Worm (Caenorhabditis elegans): ENCODE data around the gene srw-112.
"Not testable (repeated sequence)": the region's sequence is repeated elsewhere in the genome, so short reads cannot be mapped to it uniquely, and the experiment has no call there.

Gene srw-112

DNA sequence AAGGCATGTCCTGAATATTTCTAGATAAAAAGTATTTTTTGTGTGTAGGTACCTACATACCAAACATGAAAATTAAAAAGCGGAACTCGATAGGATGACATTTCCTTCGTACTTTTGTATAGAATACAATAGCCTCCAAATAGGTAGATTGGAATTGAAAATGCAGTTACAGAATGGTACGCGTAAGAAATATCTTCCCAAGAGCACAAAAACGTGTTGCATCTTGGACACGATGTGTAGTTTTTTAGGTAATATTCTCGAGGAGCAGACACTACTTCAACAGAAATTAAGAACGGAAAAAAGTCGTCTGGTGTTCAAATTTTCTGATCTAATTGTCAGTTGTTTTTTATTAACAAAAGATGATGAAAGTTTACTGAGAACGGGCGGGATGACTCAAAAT lies 18.5 kb downstream of the srw-112 start, which contains the start of gene srh-85:
Gene srh-85 (minus strand): TSS at position 101 of the 400 bp plus-strand sequence.
- TF ChIP-seq ham-2 (GFP tag; optimal IDR thresholded peaks at IDR 0.05) (no peak), sem-2 (GFP tag; optimal IDR thresholded peaks at IDR 0.05) (no peak), nhr-76 (tag; optimal IDR thresholded peaks at IDR 0.05) (no peak), elt-1 (tag; optimal IDR thresholded peaks at IDR 0.05; ENCODE audit: borderline replicate concordance, insufficient read depth) (no peak), ceh-39 (tag; optimal IDR thresholded peaks at IDR 0.05) (no peak), sptf-1 (tag; optimal IDR thresholded peaks at IDR 0.05) (no peak), cnd-1 (tag; optimal IDR thresholded peaks at IDR 0.05) (no peak), lin-32 (GFP tag; optimal IDR thresholded peaks at IDR 0.05) (no peak), mls-2 (tag; optimal IDR thresholded peaks at IDR 0.05) (no peak)

ce11 chrV:2985309-2985708 lies 20.6 kb downstream of the srw-112 start, which contains the start of gene srw-139:
Gene srw-139, minus strand, starts transcription at chrV:2985409.
- TF ChIP-seq mep-1 (tag; optimal IDR thresholded peaks at IDR 0.05) (no peak), flh-1 (GFP tag; optimal IDR thresholded peaks at IDR 0.05) (no peak), snpc-4 (tag; optimal IDR thresholded peaks at IDR 0.05) (no peak), zip-8 (tag; optimal IDR thresholded peaks at IDR 0.05) (no peak), sem-2 (GFP tag; optimal IDR thresholded peaks at IDR 0.05) (no peak)

- TF ChIP-seq nhr-76 (tag; optimal IDR thresholded peaks at IDR 0.05): no peak
- no peak for TF ChIP-seq unc-62 (GFP tag; optimal IDR thresholded peaks at IDR 0.05)
- no peak for TF ChIP-seq sptf-1 (tag; optimal IDR thresholded peaks at IDR 0.05)
- TF ChIP-seq ztf-11 (tag; optimal IDR thresholded peaks at IDR 0.05): no peak
- TF ChIP-seq ces-1 (GFP tag; optimal IDR thresholded peaks at IDR 0.05): no peak
- TF ChIP-seq nhr-237 (tag; optimal IDR thresholded peaks at IDR 0.05): no peak
- no peak for TF ChIP-seq sem-2 (GFP tag; optimal IDR thresholded peaks at IDR 0.05)
- TF ChIP-seq lsy-2 (tag; optimal IDR thresholded peaks at IDR 0.05): no peak
- no peak for TF ChIP-seq flh-1 (GFP tag; optimal IDR thresholded peaks at IDR 0.05)
Measured at ce11 chrV:2983351-2983750, 22.5 kb downstream of the srw-112 start, which contains the start of gene srw-117. Gene srw-117, minus strand, starts transcription at chrV:2983451.

DNA sequence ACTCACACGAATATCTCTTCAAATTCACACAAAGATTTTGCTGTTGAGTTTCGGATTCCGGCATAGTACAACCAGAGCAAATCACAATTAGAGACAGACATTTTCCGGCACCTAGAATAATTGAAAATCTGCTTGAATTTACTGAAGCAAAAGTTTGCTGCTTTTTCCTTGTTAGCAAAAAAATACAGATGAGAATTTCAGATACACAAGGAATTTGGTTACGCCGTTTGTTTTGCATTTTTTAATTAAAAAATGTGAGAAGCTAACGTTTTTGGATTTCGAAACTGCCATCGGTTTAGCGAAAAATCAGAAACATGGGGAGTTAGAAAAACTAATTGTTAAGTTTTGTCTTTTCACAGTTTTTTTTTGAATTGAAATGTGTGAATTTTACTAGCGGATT lies 25.9 kb downstream of the srw-112 start, which contains the start of gene srw-118:
Gene srw-118 (minus strand): TSS at position 101 of the 400 bp plus-strand sequence.
- TF ChIP-seq sptf-1 (tag; optimal IDR thresholded peaks at IDR 0.05) (no peak), nhr-2 (tag; optimal IDR thresholded peaks at IDR 0.05) (no peak), unc-120 (tag; optimal IDR thresholded peaks at IDR 0.05; ENCODE audit: poor library complexity, severe bottlenecking) (no peak), blmp-1 (tag; optimal IDR thresholded peaks at IDR 0.05) (no peak), zip-8 (tag; optimal IDR thresholded peaks at IDR 0.05) (no peak), nhr-237 (tag; optimal IDR thresholded peaks at IDR 0.05) (no peak), ham-2 (GFP tag; optimal IDR thresholded peaks at IDR 0.05) (no peak), pha-4 (tag; optimal IDR thresholded peaks at IDR 0.05) (no peak), M03D4.4 (tag; optimal IDR thresholded peaks at IDR 0.05) (no peak), mab-5 (tag; optimal IDR thresholded peaks at IDR 0.05) (no peak), flh-1 (GFP tag; optimal IDR thresholded peaks at IDR 0.05) (no peak)

DNA sequence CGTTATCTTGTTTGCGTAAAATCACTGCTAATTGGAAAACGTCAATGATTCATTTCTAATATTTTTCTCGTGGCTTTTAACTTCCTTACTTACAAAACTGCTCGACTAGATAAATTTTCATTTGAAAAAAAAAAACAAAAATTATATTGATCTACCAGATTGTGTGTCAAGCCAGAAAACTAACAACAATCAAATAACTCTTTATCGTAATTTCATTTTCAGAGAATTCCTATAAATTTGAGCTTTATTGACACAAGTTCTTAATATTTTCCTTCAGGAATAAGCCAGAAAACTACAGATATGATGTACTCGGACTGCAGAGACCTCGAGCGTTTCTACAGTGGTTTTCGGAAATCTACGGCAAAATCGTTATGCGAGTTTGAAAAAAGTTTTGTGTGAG lies 29.6 kb downstream of the srw-112 start, which contains the start of gene srw-124:
Gene srw-124 (plus strand): TSS at position 301 of the 400 bp plus-strand sequence.
- TF ChIP-seq unc-39 (tag; optimal IDR thresholded peaks at IDR 0.05) (no peak), ztf-11 (tag; optimal IDR thresholded peaks at IDR 0.05) (no peak), lin-32 (GFP tag; optimal IDR thresholded peaks at IDR 0.05) (no peak), tbx-8 (GFP tag; optimal IDR thresholded peaks at IDR 0.05) (no peak)

DNA sequence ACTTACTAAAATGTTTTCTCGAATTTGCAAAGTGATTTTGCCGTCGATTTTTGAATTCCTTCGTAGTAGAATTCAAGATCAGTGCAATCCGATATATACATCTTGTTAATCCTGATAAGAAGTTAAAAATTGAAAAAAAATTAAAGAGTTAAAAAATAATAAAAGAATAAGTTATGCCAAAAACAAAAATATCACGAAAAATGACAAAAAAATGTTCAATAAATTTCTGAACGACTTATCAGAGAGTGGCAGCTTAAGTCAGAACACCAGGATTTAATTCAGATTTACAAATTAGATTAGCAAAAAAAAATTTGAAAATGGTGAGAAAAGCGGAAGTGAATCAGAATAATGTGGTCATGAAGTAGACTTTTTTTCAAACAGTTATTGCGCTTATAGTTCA lies 30.6 kb downstream of the srw-112 start, which contains the start of gene srw-123:
Gene srw-123 (minus strand): TSS at position 101 of the 400 bp plus-strand sequence.
- TF ChIP-seq elt-3 (tag; optimal IDR thresholded peaks at IDR 0.05); tbx-8 (GFP tag; optimal IDR thresholded peaks at IDR 0.05); ces-1 (GFP tag; optimal IDR thresholded peaks at IDR 0.05): not testable (repeated sequence)

Measured in whole organism, mixed stage, embryonic.